Worm (Caenorhabditis elegans) whole organism, young adult: Measurements from ENCODE around the gene asp-14.

Source experiments
- B0035.1 ChIP-seq: sonication (generic microtip); optimal IDR thresholded peaks from 2 replicates; lab custom pipeline; 2016; ENCODE audit warnings: missing genetic modification characterization, mild to moderate bottlenecking, missing compliant biosample characterization, missing genotype, missing genetic modification reagents
- B0261.1 ChIP-seq: sonication (generic microtip); optimal IDR thresholded peaks from 2 replicates; lab custom pipeline; 2016; ENCODE audit warnings: mild to moderate bottlenecking, missing genetic modification characterization, moderate library complexity, missing compliant biosample characterization
- B0336.3 ChIP-seq: fragments of 200-800 bp; sonication (Bioruptor generic); IDR thresholded peaks from 2 replicates; pipeline ENCODE4 v1.3.6; 2022; ENCODE audit warnings: missing genetic modification characterization, missing compliant biosample characterization
- F33H1.4 ChIP-seq: fragments of 200-800 bp; sonication (Bioruptor generic); IDR thresholded peaks from 2 replicates; pipeline ENCODE4 v1.3.6; 2022; ENCODE audit warnings: missing genetic modification reagents, missing genetic modification characterization, missing compliant biosample characterization
- lin-35 ChIP-seq, 3 experiments: fragments of 150-350 bp in 2 of 3; sonication (generic microtip) in 1 of 3; optimal IDR thresholded peaks; 2 replicates each; lab custom pipeline; 2014 to 2018; ENCODE audit warnings: missing biosample characterization in 3 of 3, missing genetic modification characterization in 3 of 3, missing genetic modification reagents in 3 of 3
- mes-4 ChIP-seq: sonication (generic microtip); optimal IDR thresholded peaks from 2 replicates; lab custom pipeline; 2016; ENCODE audit warnings: missing genotype, missing genetic modification characterization, missing compliant biosample characterization
- ztf-6 ChIP-seq: fragments of 200-800 bp; sonication (Bioruptor generic); IDR thresholded peaks from 2 replicates; pipeline ENCODE4 v1.3.6; 2022; ENCODE audit warnings: missing genetic modification reagents, missing genetic modification characterization, missing compliant biosample characterization

- TF ChIP-seq mes-4 (tag; lab: Kevin White, UChicago) (no peak), F33H1.4 (GFP tag; lab: Robert Waterston, UW) (no peak), B0336.3 (GFP tag; lab: Robert Waterston, UW) (no peak), B0035.1 (no peak), ztf-6 (no peak), B0261.1 (tag; lab: Kevin White, UChicago) (no peak), lin-35 (GFP tag; optimal IDR thresholded peaks at IDR 0.05; lab: Kevin White, UChicago) (no peak)
Measured at ce11 chrX:6445239-6445638, 1.2 kb downstream of the asp-14 start.
